Worm (Caenorhabditis elegans) whole organism, L4/young adult: ENCODE results near the gene Y67D8A.2.

Experiments used
- dao-5 ChIP-seq: sonication (generic microtip); optimal IDR thresholded peaks from 2 replicates; lab custom pipeline; 2016; ENCODE audit warnings: missing genotype, missing genetic modification characterization, moderate library complexity, missing compliant biosample characterization
- him-1 ChIP-seq: sonication (generic microtip); optimal IDR thresholded peaks from 2 replicates; lab custom pipeline; 2016; ENCODE audit warnings: missing genotype, missing genetic modification reagents, missing genetic modification characterization, missing compliant biosample characterization

DNA sequence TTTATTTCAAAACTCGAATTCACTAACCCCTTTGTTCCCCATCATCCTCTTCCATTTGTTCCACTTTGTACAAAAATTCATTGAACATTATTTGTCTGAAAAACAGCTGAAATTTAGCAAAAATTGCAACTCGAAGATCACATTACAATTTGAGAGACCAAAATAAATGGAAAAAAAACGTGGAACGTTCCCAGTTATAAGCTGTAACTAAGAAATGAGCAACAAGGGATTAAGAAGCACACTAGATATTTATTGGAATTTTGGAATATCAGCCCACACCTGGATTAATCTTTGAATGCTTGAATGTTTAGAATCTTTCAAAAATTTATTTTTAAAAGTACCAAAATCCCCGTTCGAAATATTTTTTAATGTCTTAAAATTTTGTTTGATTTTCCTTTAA lies 30.8 kb upstream of the Y67D8A.2 start, which contains the start of gene Y67D8B.2:
- TF ChIP-seq him-1 (no peak), dao-5 (tag; lab: Kevin White, UChicago) (no peak)
